Fruit fly (Drosophila melanogaster): Measurements from ENCODE around the gene shps.

DNA sequence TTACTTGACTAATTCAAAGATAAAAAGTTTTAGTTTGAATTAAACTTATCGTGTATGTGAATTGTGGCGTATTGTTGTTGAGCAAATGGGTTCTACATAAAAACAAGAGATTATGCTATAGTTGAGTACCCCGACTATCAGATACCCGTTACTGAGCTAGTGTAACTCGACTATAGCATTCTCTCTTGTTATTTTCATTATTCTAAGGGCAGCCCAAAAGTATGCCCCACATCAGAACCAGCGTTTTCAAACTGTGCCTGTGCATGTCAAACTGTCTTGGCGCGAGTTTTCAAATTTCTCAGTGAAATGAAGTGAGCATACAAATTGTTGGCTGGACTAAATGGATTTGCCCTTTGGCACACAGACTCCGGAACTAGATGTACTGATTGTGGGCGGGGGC is at the start of gene shps:
- TF ChIP-seq Snoo (tag; optimal IDR thresholded peaks at IDR 0.05), result no peak
- no peak for TF ChIP-seq CG12605 (GFP tag; IDR thresholded peaks at IDR 0.05)
- no peak for TF ChIP-seq CG15710 (tag; optimal IDR thresholded peaks at IDR 0.05)
- TF ChIP-seq D1 (tag; optimal IDR thresholded peaks at IDR 0.05), result no peak
- no peak for TF ChIP-seq CG4496 (GFP tag; IDR thresholded peaks at IDR 0.05)
- TF ChIP-seq rn (GFP tag; IDR thresholded peaks at IDR 0.05), result no peak
- TF ChIP-seq CG13204 (GFP tag; optimal IDR thresholded peaks at IDR 0.05), result no peak
- peak; percentile 21 for TF ChIP-seq EcR (GFP tag; optimal IDR thresholded peaks at IDR 0.05)
- no peak for TF ChIP-seq Pif1B (GFP tag; optimal IDR thresholded peaks at IDR 0.05)
- no peak for TF ChIP-seq CG10348 (GFP tag; IDR thresholded peaks at IDR 0.05)
- TF ChIP-seq CG14655 (GFP tag; optimal IDR thresholded peaks at IDR 0.05), result no peak
- TF ChIP-seq CG32121 (GFP tag; IDR thresholded peaks at IDR 0.05), result 0 out of 2 replicates have a peak, but pooled peaks have one; percentile 9
- TF ChIP-seq fd96Ca (GFP tag; IDR thresholded peaks at IDR 0.05), result no peak
- no peak for TF ChIP-seq CG9948 (tag; optimal IDR thresholded peaks at IDR 0.05)
